In genomic region chr3R:22487037-22487492, dm6 we compare ENCODE assay signal across 3 fruit fly cellular contexts.
TF ChIP-seq lines count a peak whose summit lies in the region.

TSS of gene Pfdn5 (plus strand) at chr3R:22487039.

- no peak for TF ChIP-seq CTCF in whole organism, embryonic (GFP tag; optimal IDR thresholded peaks at IDR 0.05; lab: Kevin White, UChicago)

TF ChIP-seq in whole organism, adult, 20 proteins besides CTCF, POLR2A, EP300 and RAD21:
- TF ChIP-seq tj (GFP tag; optimal IDR thresholded peaks at IDR 0.05; lab: Kevin White, UChicago) (no peak), Mnt (GFP tag; optimal IDR thresholded peaks at IDR 0.05; lab: Kevin White, UChicago) (peak; percentile 94), CG14711 (tag; optimal IDR thresholded peaks at IDR 0.05; lab: Kevin White, UChicago) (peak; percentile 67), bab1 (GFP tag; optimal IDR thresholded peaks at IDR 0.05; lab: Kevin White, UChicago) (peak; percentile 63), Clk (GFP tag; optimal IDR thresholded peaks at IDR 0.05; lab: Kevin White, UChicago) (no peak), ovo (GFP tag; optimal IDR thresholded peaks at IDR 0.05; lab: Kevin White, UChicago) (no peak), kay (GFP tag; lab: Kevin White, UChicago; ENCODE audit: borderline replicate concordance) (peak; percentile 94), CG12768 (GFP tag; optimal IDR thresholded peaks at IDR 0.05; lab: Kevin White, UChicago) (no peak), CG33017 (tag; optimal IDR thresholded peaks at IDR 0.05; lab: Kevin White, UChicago) (no peak), cic (GFP tag; optimal IDR thresholded peaks at IDR 0.05; lab: Kevin White, UChicago) (no peak), Crg-1 (GFP tag; optimal IDR thresholded peaks at IDR 0.05; lab: Kevin White, UChicago) (no peak), CG1620 (GFP tag; optimal IDR thresholded peaks at IDR 0.05; lab: Kevin White, UChicago) (no peak), Hr96 (GFP tag; optimal IDR thresholded peaks at IDR 0.05; lab: Kevin White, UChicago) (no peak), CG7101 (tag; optimal IDR thresholded peaks at IDR 0.05; lab: Kevin White, UChicago) (no peak), CG11617 (GFP tag; optimal IDR thresholded peaks at IDR 0.05; lab: Kevin White, UChicago) (no peak), toe (GFP tag; optimal IDR thresholded peaks at IDR 0.05; lab: Kevin White, UChicago) (no peak), CG7045 (GFP tag; optimal IDR thresholded peaks at IDR 0.05; lab: Kevin White, UChicago) (no peak), pad (GFP tag; optimal IDR thresholded peaks at IDR 0.05; lab: Kevin White, UChicago) (peak; percentile 18), CG5204 (GFP tag; optimal IDR thresholded peaks at IDR 0.05; lab: Kevin White, UChicago) (no peak), cnc (optimal IDR thresholded peaks at IDR 0.05; lab: Kevin White, UChicago) (no peak)
TF ChIP-seq in whole organism, adult: peak in this region for 5.

TF ChIP-seq in whole organism, embryonic, 481 proteins besides CTCF, POLR2A, EP300 and RAD21 (continues in another document):
- TF ChIP-seq unc-4 (GFP tag; IDR thresholded peaks at IDR 0.05; lab: Robert Waterston, UW; ENCODE audit: partially characterized antibody) (peak; percentile 78), Sry-β (GFP tag; optimal IDR thresholded peaks at IDR 0.05; lab: Kevin White, UChicago) (peak; percentile 60), tin (GFP tag; optimal IDR thresholded peaks at IDR 0.05; lab: Kevin White, UChicago) (no peak), fu2 (GFP tag; optimal IDR thresholded peaks at IDR 0.05; lab: Kevin White, UChicago) (peak; percentile 5), CG8089 (GFP tag; optimal IDR thresholded peaks at IDR 0.05; lab: Kevin White, UChicago) (no peak), phol (tag; optimal IDR thresholded peaks at IDR 0.05; lab: Kevin White, UChicago) (peak; percentile 53), bsh (GFP tag; optimal IDR thresholded peaks at IDR 0.05; lab: Kevin White, UChicago) (no peak), sr (GFP tag; IDR thresholded peaks at IDR 0.05; lab: Robert Waterston, UW) (peak; percentile 43; the same call in 1 of the 3 replicates), Poxn (GFP tag; IDR thresholded peaks at IDR 0.05; lab: Robert Waterston, UW) (no peak), E2f2 (GFP tag; IDR thresholded peaks at IDR 0.05; lab: Robert Waterston, UW) (peak; percentile 96), crp (GFP tag; optimal IDR thresholded peaks at IDR 0.05; lab: Kevin White, UChicago) (peak in 1 of 2 experiments; percentile 38), wek (GFP tag; optimal IDR thresholded peaks at IDR 0.05; lab: Kevin White, UChicago) (no peak), crol (GFP tag; IDR thresholded peaks at IDR 0.05; lab: Robert Waterston, UW) (peak; percentile 90), bbx (GFP tag; IDR thresholded peaks at IDR 0.05; lab: Robert Waterston, UW; ENCODE audit: partially characterized antibody) (peak; percentile 82), Awh (GFP tag; IDR thresholded peaks at IDR 0.05; lab: Robert Waterston, UW) (no peak), sens (GFP tag; lab: Kevin White, UChicago) (peak; percentile 75), MESR4 (GFP tag; optimal IDR thresholded peaks at IDR 0.05; lab: Kevin White, UChicago) (peak; percentile 98), hb (GFP tag; IDR thresholded peaks at IDR 0.05; lab: Robert Waterston, UW; ENCODE audit: partially characterized antibody) (peak; percentile 86), CG7928 (GFP tag; optimal IDR thresholded peaks at IDR 0.05; lab: Kevin White, UChicago) (peak; percentile 53), CG4404 (GFP tag; IDR thresholded peaks at IDR 0.05; lab: Robert Waterston, UW) (no peak), CG12659 (GFP tag; optimal IDR thresholded peaks at IDR 0.05; lab: Kevin White, UChicago) (peak; percentile 72), CHES-1-like (GFP tag; optimal IDR thresholded peaks at IDR 0.05; lab: Kevin White, UChicago) (peak; percentile 26), nerfin-2 (GFP tag; IDR thresholded peaks at IDR 0.05; lab: Robert Waterston, UW; ENCODE audit: partially characterized antibody) (peak; percentile 91), CG15514 (GFP tag; optimal IDR thresholded peaks at IDR 0.05; lab: Kevin White, UChicago) (peak; percentile 73), NK7.1 (GFP tag; optimal IDR thresholded peaks at IDR 0.05; lab: Kevin White, UChicago) (no peak), CG17186 (GFP tag; optimal IDR thresholded peaks at IDR 0.05; lab: Kevin White, UChicago) (peak; percentile 4), CG10267 (tag; optimal IDR thresholded peaks at IDR 0.05; lab: Kevin White, UChicago) (peak; percentile 50), Doc3 (GFP tag; IDR thresholded peaks at IDR 0.05; lab: Robert Waterston, UW; ENCODE audit: partially characterized antibody) (peak; percentile 62; the same call in 2 of the 3 replicates), kay (GFP tag; optimal IDR thresholded peaks at IDR 0.05; lab: Kevin White, UChicago) (peak; percentile 93), CG17385 (GFP tag; optimal IDR thresholded peaks at IDR 0.05; lab: Kevin White, UChicago) (no peak), chinmo (GFP tag; IDR thresholded peaks at IDR 0.05; lab: Robert Waterston, UW; ENCODE audit: partially characterized antibody) (0 out of 4 replicates have a peak, but pooled peaks have one; percentile 56), Sin3A (optimal IDR thresholded peaks at IDR 0.05; lab: Kevin White, UChicago) (peak; percentile 44), knrl (GFP tag; IDR thresholded peaks at IDR 0.05; lab: Robert Waterston, UW; ENCODE audit: partially characterized antibody) (peak; percentile 70), Ets97D (GFP tag; optimal IDR thresholded peaks at IDR 0.05; lab: Kevin White, UChicago) (peak; percentile 78), BEAF-32 (GFP tag; optimal IDR thresholded peaks at IDR 0.05; lab: Kevin White, UChicago) (peak; percentile 73)

TF ChIP-seq in whole organism, wandering third instar larva, 38 proteins besides CTCF, POLR2A, EP300 and RAD21:
- no peak for TF ChIP-seq Rel (GFP tag; optimal IDR thresholded peaks at IDR 0.05; lab: Kevin White, UChicago)
- peak; percentile 59 for TF ChIP-seq Rel (tag; optimal IDR thresholded peaks at IDR 0.05; lab: Kevin White, UChicago)
- peak; percentile 7 for TF ChIP-seq Dif (GFP tag; optimal IDR thresholded peaks at IDR 0.05; lab: Kevin White, UChicago; ENCODE audit: partially characterized antibody)
- TF ChIP-seq Hr83 (GFP tag; optimal IDR thresholded peaks at IDR 0.05; lab: Kevin White, UChicago; ENCODE audit: poor library complexity, severe bottlenecking), result no peak
- peak; percentile 73 for TF ChIP-seq Jra (GFP tag; optimal IDR thresholded peaks at IDR 0.05; lab: Kevin White, UChicago)
